Worm (Caenorhabditis elegans): ENCODE measurements around the gene C17G1.5.

The C17G1.5 gene

ce11 chrX:9993100-9993499 is 54.5 kb downstream of the C17G1.5 start:
- TF ChIP-seq tab-1 (GFP tag; IDR thresholded peaks at IDR 0.05) = no peak
- TF ChIP-seq ztf-29 (GFP tag; IDR thresholded peaks at IDR 0.05) = no peak
- no peak for TF ChIP-seq cog-1 (tag; optimal IDR thresholded peaks at IDR 0.05)
- no peak for TF ChIP-seq ref-1 (GFP tag; conservative IDR thresholded peaks at IDR 0.05)
- TF ChIP-seq T22C8.4 (GFP tag; IDR thresholded peaks at IDR 0.05) = no peak

Data from whole organism, midembryonic.